Worm (Caenorhabditis elegans): Measurements from ENCODE around the gene ret-1.
A peak's percentile ranks its signal among the peaks of the same experiment; 100 is the strongest.

- TF ChIP-seq ceh-100 (GFP tag; IDR thresholded peaks at IDR 0.05) (no peak), snpc-4 (GFP tag; optimal IDR thresholded peaks at IDR 0.05) (no peak), snpc-4 (tag; optimal IDR thresholded peaks at IDR 0.05) (peak in 1 of 4 experiments; percentile 33), B0019.2 (GFP tag; conservative IDR thresholded peaks at IDR 0.05) (no peak), mcd-1 (GFP tag; IDR thresholded peaks at IDR 0.05) (no peak)
Observed at ce11 chrV:14828407-14828806, 18.8 kb downstream of the ret-1 start.

All from whole organism, young adult.